Worm (Caenorhabditis elegans) whole organism, L4 larva: ENCODE results near the gene Y73F8A.1159.
A peak's percentile ranks its signal among the peaks of the same experiment; 100 is the strongest.

Source experiments
- D1046.2 ChIP-seq: fragments of 200-800 bp; sonication (Bioruptor generic); IDR thresholded peaks from 2 replicates; pipeline ENCODE4 v1.3.6; 2022; ENCODE audit warnings: missing genetic modification characterization, missing compliant biosample characterization
- F10B5.3 ChIP-seq: sonication (generic microtip); optimal IDR thresholded peaks from 2 replicates; lab custom pipeline; 2016; ENCODE audit warnings: mild to moderate bottlenecking, missing genetic modification characterization, missing compliant biosample characterization
- F49E8.2 ChIP-seq: sonication (generic microtip); optimal IDR thresholded peaks from 2 replicates; lab custom pipeline; 2016; ENCODE audit warnings: missing compliant biosample characterization, mild to moderate bottlenecking, missing genetic modification characterization, borderline replicate concordance
- ZK546.5 ChIP-seq, 2 experiments: sonication (generic microtip); optimal IDR thresholded peaks; 2 replicates each; lab custom pipeline; 2017; ENCODE audit warnings: missing biosample characterization in 2 of 2, missing genetic modification characterization in 2 of 2
- aha-1 ChIP-seq: fragments of 150-350 bp; peaks from one replicate; lab custom pipeline; 2014; ENCODE audit warnings: missing biosample characterization, missing genetic modification characterization
- ceh-28 ChIP-seq: fragments of 150-350 bp; optimal IDR thresholded peaks from 2 replicates; lab custom pipeline; 2014; ENCODE audit warnings: missing biosample characterization, missing genetic modification reagents, missing genetic modification characterization
- ceh-32 ChIP-seq: sonication (generic microtip); optimal IDR thresholded peaks from 2 replicates; lab custom pipeline; 2016; ENCODE audit warnings: mild to moderate bottlenecking, missing genetic modification characterization, missing compliant biosample characterization; ENCODE audit not compliant: poor library complexity
- ceh-62 ChIP-seq: sonication (generic microtip); optimal IDR thresholded peaks from 2 replicates; lab custom pipeline; 2017; ENCODE audit warnings: missing biosample characterization, missing genetic modification characterization
- daf-12 ChIP-seq: fragments of 150-350 bp; optimal IDR thresholded peaks from 2 replicates; lab custom pipeline; 2014; ENCODE audit warnings: missing biosample characterization, missing genetic modification reagents, missing genetic modification characterization
- daf-16 ChIP-seq, 3 experiments: sonication (generic microtip); optimal IDR thresholded peaks; 2 replicates each; lab custom pipeline; 2016 to 2017; ENCODE audit warnings: missing genetic modification characterization in 3 of 3, missing genetic modification reagents in 3 of 3, mild to moderate bottlenecking in 2 of 3, missing compliant biosample characterization in 2 of 3, missing biosample characterization in 1 of 3, moderate library complexity in 1 of 3
- dmd-6 ChIP-seq: fragments of 200-800 bp; sonication (Bioruptor generic); IDR thresholded peaks from 2 replicates; pipeline ENCODE4 v1.3.6; 2022; ENCODE audit warnings: missing genetic modification reagents, missing genetic modification characterization, missing compliant biosample characterization
- dpl-1 ChIP-seq: fragments of 150-350 bp; optimal IDR thresholded peaks from 2 replicates; lab custom pipeline; 2014; ENCODE audit warnings: missing biosample characterization, missing genetic modification reagents, missing genetic modification characterization
- duxl-1 ChIP-seq: sonication (generic microtip); optimal IDR thresholded peaks from 2 replicates; lab custom pipeline; 2016; ENCODE audit warnings: mild to moderate bottlenecking, missing genetic modification characterization, moderate library complexity, missing compliant biosample characterization; ENCODE audit not compliant: poor library complexity
- dve-1 ChIP-seq: sonication (generic microtip); optimal IDR thresholded peaks from 2 replicates; lab custom pipeline; 2017; ENCODE audit warnings: antibody characterized with exemption, mild to moderate bottlenecking, missing genetic modification characterization, missing compliant biosample characterization; ENCODE audit not compliant: insufficient read depth
- fkh-10 ChIP-seq: fragments of 150-350 bp; optimal IDR thresholded peaks from 2 replicates; lab custom pipeline; 2014; ENCODE audit warnings: missing biosample characterization, missing genetic modification reagents, missing genetic modification characterization
- hif-1 ChIP-seq, 2 experiments: sonication (generic microtip); optimal IDR thresholded peaks; 2 replicates each; lab custom pipeline; 2016 to 2017; ENCODE audit warnings: missing compliant biosample characterization in 2 of 2, missing genetic modification characterization in 2 of 2, missing genetic modification reagents in 2 of 2, missing genotype in 2 of 2, mild to moderate bottlenecking in 1 of 2
- hlh-30 ChIP-seq: sonication (generic microtip); optimal IDR thresholded peaks from 2 replicates; lab custom pipeline; 2017; ENCODE audit warnings: antibody characterized with exemption, mild to moderate bottlenecking, missing genetic modification characterization, missing compliant biosample characterization; ENCODE audit not compliant: insufficient read depth
- hmg-1.1 ChIP-seq: fragments of 200-800 bp; sonication (Bioruptor generic); IDR thresholded peaks from 2 replicates; pipeline ENCODE4 v1.3.6; 2022; ENCODE audit warnings: missing genetic modification reagents, missing genetic modification characterization, missing compliant biosample characterization
- jun-1 ChIP-seq: fragments of 150-350 bp; optimal IDR thresholded peaks from 2 replicates; lab custom pipeline; 2014; ENCODE audit warnings: missing biosample characterization, missing genetic modification reagents, missing genetic modification characterization
- lin-1 ChIP-seq: fragments of 200-800 bp; sonication (Bioruptor generic); IDR thresholded peaks from 2 replicates; pipeline ENCODE4 v1.3.6; 2022; ENCODE audit warnings: missing genetic modification reagents, missing genetic modification characterization, missing compliant biosample characterization
- lin-13 ChIP-seq: fragments of 150-350 bp; optimal IDR thresholded peaks from 2 replicates; lab custom pipeline; 2014; ENCODE audit warnings: missing biosample characterization, missing genetic modification reagents, missing genetic modification characterization
- lin-29 ChIP-seq: fragments of 200-800 bp; sonication (Bioruptor generic); IDR thresholded peaks from 2 replicates; pipeline ENCODE4 v1.3.6; 2022; ENCODE audit warnings: missing genetic modification reagents, missing genetic modification characterization, missing compliant biosample characterization
- lin-38 ChIP-seq: fragments of 200-800 bp; sonication (Bioruptor generic); IDR thresholded peaks from 2 replicates; pipeline ENCODE4 v1.3.6; 2022; ENCODE audit warnings: missing genetic modification reagents, missing genetic modification characterization, missing compliant biosample characterization
- lin-39 ChIP-seq: fragments of 150-350 bp; optimal IDR thresholded peaks from 2 replicates; lab custom pipeline; 2014; ENCODE audit warnings: missing biosample characterization, missing genetic modification reagents, missing genetic modification characterization
- lir-3 ChIP-seq: sonication (generic microtip); optimal IDR thresholded peaks from 2 replicates; lab custom pipeline; 2016; ENCODE audit warnings: mild to moderate bottlenecking, missing genetic modification characterization, missing compliant biosample characterization
- madf-9 ChIP-seq: fragments of 200-800 bp; sonication (Bioruptor generic); conservative IDR thresholded peaks from 2 replicates; pipeline ENCODE4 v1.3.6; 2022; ENCODE audit warnings: missing genetic modification reagents, missing genetic modification characterization, missing compliant biosample characterization
- mdl-1 ChIP-seq, 2 experiments: fragments of 150-350 bp in 1 of 2; sonication (generic microtip) in 1 of 2; optimal IDR thresholded peaks; 2 replicates each; lab custom pipeline; 2014 to 2017; ENCODE audit warnings: missing biosample characterization in 2 of 2, missing genetic modification characterization in 2 of 2
- mep-1 ChIP-seq: fragments of 150-350 bp; sonication (generic microtip); optimal IDR thresholded peaks from 3 replicates; lab custom pipeline; 2014; ENCODE audit warnings: missing biosample characterization, missing genetic modification characterization
- mes-2 ChIP-seq: sonication (generic microtip); optimal IDR thresholded peaks from 2 replicates; lab custom pipeline; 2016; ENCODE audit warnings: missing genotype, mild to moderate bottlenecking, missing genetic modification characterization, missing compliant biosample characterization; ENCODE audit not compliant: poor library complexity, severe bottlenecking
- mxl-3 ChIP-seq: fragments of 200-800 bp; sonication (Bioruptor generic); optimal IDR thresholded peaks from 2 replicates; lab custom pipeline; 2018; ENCODE audit warnings: mild to moderate bottlenecking, missing genetic modification characterization, missing compliant biosample characterization
- nhr-10 ChIP-seq: fragments of 150-350 bp; optimal IDR thresholded peaks from 2 replicates; lab custom pipeline; 2014; ENCODE audit warnings: missing biosample characterization, missing genetic modification characterization
- nhr-102 ChIP-seq: sonication (generic microtip); optimal IDR thresholded peaks from 2 replicates; lab custom pipeline; 2016; ENCODE audit warnings: mild to moderate bottlenecking, missing genetic modification characterization, moderate library complexity, missing compliant biosample characterization
- nhr-237 ChIP-seq: sonication (generic microtip); optimal IDR thresholded peaks from 2 replicates; lab custom pipeline; 2017; ENCODE audit warnings: missing biosample characterization, missing genetic modification characterization
- nhr-28 ChIP-seq: fragments of 150-350 bp; optimal IDR thresholded peaks from 2 replicates; lab custom pipeline; 2014; ENCODE audit warnings: missing biosample characterization, missing genetic modification characterization
- nhr-42 ChIP-seq: fragments of 200-800 bp; sonication (Bioruptor generic); IDR thresholded peaks from 2 replicates; pipeline ENCODE4 v1.3.6; 2022; ENCODE audit warnings: missing genetic modification characterization, missing compliant biosample characterization
- nhr-48 ChIP-seq: sonication (generic microtip); optimal IDR thresholded peaks from 2 replicates; lab custom pipeline; 2016; ENCODE audit warnings: mild to moderate bottlenecking, missing genetic modification characterization, missing compliant biosample characterization
- nhr-77 ChIP-seq: fragments of 150-350 bp; optimal IDR thresholded peaks from 2 replicates; lab custom pipeline; 2014; ENCODE audit warnings: missing biosample characterization, missing genetic modification characterization
- pha-4 ChIP-seq, 2 experiments: fragments of 150-350 bp in 1 of 2; fragments of 200-800 bp in 1 of 2; sonication (Bioruptor generic) in 1 of 2; IDR thresholded peaks in 1 of 2; optimal IDR thresholded peaks in 1 of 2; 2 replicates each; pipeline versions ENCODE4 v1.3.6 to Lab custom; 2014 to 2022; ENCODE audit warnings: missing genetic modification characterization in 2 of 2, missing genetic modification reagents in 2 of 2, missing biosample characterization in 1 of 2, missing compliant biosample characterization in 1 of 2
- php-3 ChIP-seq: fragments of 200-800 bp; sonication (Bioruptor generic); IDR thresholded peaks from 2 replicates; pipeline ENCODE4 v1.3.6; 2022; ENCODE audit warnings: missing genetic modification reagents, missing genetic modification characterization, missing compliant biosample characterization
- pqm-1 ChIP-seq: sonication (generic microtip); optimal IDR thresholded peaks from 2 replicates; lab custom pipeline; 2017; ENCODE audit warnings: missing biosample characterization, missing genetic modification characterization
- sdz-12 ChIP-seq: fragments of 200-800 bp; sonication (Bioruptor generic); optimal IDR thresholded peaks from 2 replicates; lab custom pipeline; 2018; ENCODE audit warnings: mild to moderate bottlenecking, missing genetic modification characterization, missing compliant biosample characterization
- skn-1 ChIP-seq: fragments of 150-350 bp; optimal IDR thresholded peaks from 2 replicates; lab custom pipeline; 2014; ENCODE audit warnings: missing biosample characterization, missing genetic modification characterization
- snpc-1.2 ChIP-seq: fragments of 200-800 bp; sonication (Bioruptor generic); IDR thresholded peaks from 2 replicates; pipeline ENCODE4 v1.3.6; 2022; ENCODE audit warnings: missing genetic modification reagents, missing genetic modification characterization, missing compliant biosample characterization
- snpc-4 ChIP-seq: fragments of 150-350 bp; optimal IDR thresholded peaks from 2 replicates; lab custom pipeline; 2014; ENCODE audit warnings: missing biosample characterization, missing genetic modification characterization
- spr-1 ChIP-seq: sonication (generic microtip); optimal IDR thresholded peaks from 2 replicates; lab custom pipeline; 2016; ENCODE audit warnings: mild to moderate bottlenecking, missing genetic modification characterization, missing compliant biosample characterization
- unc-39 ChIP-seq: sonication (generic microtip); optimal IDR thresholded peaks from 2 replicates; lab custom pipeline; 2017; ENCODE audit warnings: missing biosample characterization, missing genetic modification characterization

Y73F8A.1159 gene

DNA sequence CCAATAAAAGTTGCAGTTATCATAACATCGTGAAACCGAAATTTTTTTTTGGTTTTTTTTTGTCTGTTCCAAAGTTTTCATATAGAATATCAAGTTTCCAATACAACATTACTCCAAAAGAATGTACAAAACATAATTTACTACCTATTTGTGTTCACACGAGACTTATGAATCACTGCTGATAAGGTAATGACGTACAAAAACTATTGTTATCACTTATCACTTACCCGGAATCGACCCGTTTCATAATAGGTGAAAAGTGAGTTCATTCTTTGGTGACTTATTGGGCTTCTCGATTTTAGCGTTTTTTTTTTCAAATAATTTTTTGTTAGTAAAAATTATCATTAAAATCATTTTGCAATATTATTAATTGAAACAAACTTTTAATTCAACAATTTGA lies 2.4 kb upstream of the Y73F8A.1159 start:
- TF ChIP-seq nhr-42 (GFP tag; lab: Robert Waterston, UW) (no peak), nhr-48 (tag; lab: Kevin White, UChicago) (peak; percentile 9), dmd-6 (peak; percentile 66), pqm-1 (tag; lab: Kevin White, UChicago) (peak; percentile 65), dve-1 (peak; percentile 40), daf-16 (GFP tag; optimal IDR thresholded peaks at IDR 0.05; lab: Kevin White, UChicago) (no peak), daf-16 (tag; optimal IDR thresholded peaks at IDR 0.05; lab: Kevin White, UChicago) (peak; percentile 68), daf-12 (no peak), nhr-77 (tag; lab: Kevin White, UChicago) (peak; percentile 54), lin-13 (GFP tag; lab: Kevin White, UChicago) (no peak), nhr-28 (peak; percentile 64), mdl-1 (tag; optimal IDR thresholded peaks at IDR 0.05; lab: Kevin White, UChicago) (peak in 1 of 2 experiments; percentile 69)
- TF ChIP-seq, all 104 proteins: peak for 8

DNA sequence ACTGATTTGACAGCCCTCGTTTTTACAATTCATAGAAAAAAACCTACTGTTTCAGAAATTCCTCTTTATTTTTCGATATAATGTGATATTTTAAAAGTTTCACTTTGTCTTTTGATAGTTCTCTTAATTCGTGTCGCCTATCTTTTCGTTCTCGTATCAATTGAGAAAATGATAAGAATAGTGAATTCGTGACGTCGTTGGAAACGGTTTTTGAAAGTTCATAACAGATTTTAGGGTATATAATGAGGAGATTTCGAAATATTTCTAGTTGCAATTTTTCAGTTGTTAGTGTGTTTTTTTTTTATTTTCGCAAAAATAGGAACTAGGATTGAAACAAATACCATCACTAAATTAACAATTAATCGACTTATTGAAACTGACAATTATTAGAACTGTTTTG lies 722 bp upstream of the Y73F8A.1159 start:
- TF ChIP-seq lin-29 (no peak), dpl-1 (GFP tag; lab: Kevin White, UChicago) (no peak), duxl-1 (tag; lab: Kevin White, UChicago) (no peak), jun-1 (no peak), skn-1 (tag; lab: Kevin White, UChicago) (no peak), lin-1 (no peak), mes-2 (tag; lab: Kevin White, UChicago) (no peak), hmg-1.1 (GFP tag; lab: Robert Waterston, UW) (no peak), pha-4 (GFP tag; IDR thresholded peaks at IDR 0.05; lab: Robert Waterston, UW) (no peak), pha-4 (tag; optimal IDR thresholded peaks at IDR 0.05; lab: Kevin White, UChicago) (no peak)

DNA sequence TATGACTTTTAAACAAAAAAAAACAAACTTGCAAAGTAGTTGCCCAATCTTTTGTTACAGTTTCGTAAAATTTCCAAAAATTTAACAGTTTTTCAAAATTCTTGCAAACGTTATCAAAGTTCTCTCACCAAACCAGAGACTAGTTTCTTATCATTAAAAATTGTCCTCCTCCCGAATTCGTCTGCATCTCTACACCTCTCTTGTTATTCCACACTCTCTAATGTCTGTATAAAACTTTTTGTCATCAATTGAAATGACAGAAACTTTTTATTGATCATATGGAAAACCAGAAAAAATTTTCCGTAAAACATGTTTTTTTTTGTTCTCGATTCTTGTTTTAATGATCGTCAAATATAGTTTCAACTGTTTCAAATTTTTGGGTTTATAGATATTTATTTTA lies 5.6 kb downstream of the Y73F8A.1159 start:
- no peak for TF ChIP-seq nhr-102 (tag; lab: Kevin White, UChicago)
- TF ChIP-seq sdz-12 (GFP tag; lab: Kevin White, UChicago), result no peak
- TF ChIP-seq nhr-237 (tag; lab: Kevin White, UChicago), result no peak
- no peak for TF ChIP-seq lin-13 (GFP tag; lab: Kevin White, UChicago)
- no peak for TF ChIP-seq hif-1 (tag; optimal IDR thresholded peaks at IDR 0.05; lab: Kevin White, UChicago)
- no peak for TF ChIP-seq unc-39 (tag; lab: Kevin White, UChicago)
- no peak for TF ChIP-seq D1046.2
- no peak for TF ChIP-seq ceh-32 (tag; lab: Kevin White, UChicago)
- TF ChIP-seq hmg-1.1 (GFP tag; lab: Robert Waterston, UW), result no peak
- TF ChIP-seq dpl-1 (GFP tag; lab: Kevin White, UChicago), result no peak
- TF ChIP-seq dve-1, result peak; percentile 83
- no peak; the same call in 1 of the 2 replicates for TF ChIP-seq php-3 (GFP tag; lab: Robert Waterston, UW)
- no peak for TF ChIP-seq mep-1 (tag; lab: Kevin White, UChicago)
- no peak for TF ChIP-seq snpc-4
- no peak for TF ChIP-seq lir-3 (tag; lab: Kevin White, UChicago)
- TF ChIP-seq snpc-1.2 (GFP tag; lab: Robert Waterston, UW), result no peak
- TF ChIP-seq hlh-30 (tag; lab: Kevin White, UChicago), result peak; percentile 31
- TF ChIP-seq aha-1 (tag; lab: Kevin White, UChicago), result no peak
- TF ChIP-seq fkh-10 (GFP tag; lab: Kevin White, UChicago), result no peak
- TF ChIP-seq lin-38 (GFP tag; lab: Robert Waterston, UW), result no peak
- no peak for TF ChIP-seq daf-12
- TF ChIP-seq nhr-48 (tag; lab: Kevin White, UChicago), result peak; percentile 71
- TF ChIP-seq F49E8.2, result no peak
- no peak for TF ChIP-seq lin-39 (tag; lab: Kevin White, UChicago)
- TF ChIP-seq ceh-62 (tag; lab: Kevin White, UChicago), result no peak
- TF ChIP-seq mxl-3, result no peak
- no peak for TF ChIP-seq nhr-10 (tag; lab: Kevin White, UChicago)
- TF ChIP-seq ceh-28 (tag; lab: Kevin White, UChicago), result no peak
- no peak for TF ChIP-seq spr-1 (tag; lab: Kevin White, UChicago)
- TF ChIP-seq madf-9 (GFP tag; lab: Robert Waterston, UW), result no peak
- TF ChIP-seq lin-29, result no peak
- no peak for TF ChIP-seq F10B5.3 (tag; lab: Kevin White, UChicago)
- TF ChIP-seq mdl-1 (tag; optimal IDR thresholded peaks at IDR 0.05; lab: Kevin White, UChicago), result no peak
- no peak for TF ChIP-seq ZK546.5 (tag; optimal IDR thresholded peaks at IDR 0.05; lab: Kevin White, UChicago)
